Worm (Caenorhabditis elegans) whole organism, L2 larva: ENCODE measurements around the gene clec-228.

ENCODE experiments used
- fos-1 ChIP-seq: fragments of 150-350 bp; optimal IDR thresholded peaks from 2 replicates; lab custom pipeline; 2014; ENCODE audit warnings: missing biosample characterization, missing genetic modification characterization
- nhr-11 ChIP-seq: fragments of 150-350 bp; optimal IDR thresholded peaks from 2 replicates; lab custom pipeline; 2014; ENCODE audit warnings: missing biosample characterization, missing genetic modification characterization
- snpc-4 ChIP-seq: fragments of 150-350 bp; optimal IDR thresholded peaks from 2 replicates; lab custom pipeline; 2014; ENCODE audit warnings: missing biosample characterization, missing genetic modification characterization
- unc-62 ChIP-seq: fragments of 150-350 bp; optimal IDR thresholded peaks from 2 replicates; lab custom pipeline; 2014; ENCODE audit warnings: missing biosample characterization, missing genetic modification reagents, missing genetic modification characterization

ce11 chrV:15367770-15368169, 28.5 kb upstream of the clec-228 start:
- TF ChIP-seq nhr-11 (tag; lab: Kevin White, UChicago) = no peak
- TF ChIP-seq unc-62 (GFP tag; lab: Kevin White, UChicago) = no peak
- no peak for TF ChIP-seq fos-1
- no peak for TF ChIP-seq snpc-4 (tag; lab: Kevin White, UChicago)
